Fruit fly (Drosophila melanogaster) whole organism, embryonic: ENCODE data around the gene Rab3-GEF.

Experiments
- Awh ChIP-seq: fragments of 200-800 bp; sonication (Bioruptor generic); IDR thresholded peaks from 2 replicates; pipeline ENCODE4, ENCODE4 v1.3.6; 2022; ENCODE audit warnings: missing biosample characterization, missing genetic modification characterization
- CG10979 ChIP-seq: fragments of 200-800 bp; sonication (Bioruptor generic); optimal IDR thresholded peaks from 2 replicates; lab custom pipeline; 2018; ENCODE audit warnings: missing biosample characterization, mild to moderate bottlenecking, missing genetic modification characterization, moderate library complexity
- CG13775 ChIP-seq: fragments of 200-800 bp; sonication (Bioruptor generic); optimal IDR thresholded peaks from 3 replicates; lab custom pipeline; 2017; ENCODE audit warnings: missing biosample characterization, mild to moderate bottlenecking, missing genetic modification characterization
- CG34422 ChIP-seq: fragments of 200-800 bp; sonication (Bioruptor generic); IDR thresholded peaks from 3 replicates; pipeline ENCODE4 v1.3.6; 2022; ENCODE audit warnings: missing biosample characterization, missing genetic modification characterization
- CG4617 ChIP-seq: fragments of 200-800 bp; sonication (Bioruptor generic); optimal IDR thresholded peaks from 3 replicates; lab custom pipeline; 2016; ENCODE audit warnings: missing biosample characterization, missing genetic modification characterization, borderline replicate concordance
- Nf-YB ChIP-seq: fragments of 200-800 bp; sonication (Bioruptor generic); optimal IDR thresholded peaks from 3 replicates; lab custom pipeline; 2019; ENCODE audit warnings: missing biosample characterization, mild to moderate bottlenecking, missing genetic modification characterization, moderate library complexity
- Sry-β ChIP-seq: fragments of 200-800 bp; sonication (Bioruptor generic); optimal IDR thresholded peaks from 2 replicates; lab custom pipeline; 2018; ENCODE audit warnings: missing biosample characterization, mild to moderate bottlenecking, missing genetic modification characterization, moderate library complexity
- TFAM ChIP-seq: fragments of 200-800 bp; sonication (Bioruptor generic); optimal IDR thresholded peaks from 2 replicates; lab custom pipeline; 2017; ENCODE audit warnings: missing biosample characterization, missing genetic modification characterization, inconsistent platforms
- Xbp1 ChIP-seq: fragments of 200-800 bp; sonication (Bioruptor generic); optimal IDR thresholded peaks from 3 replicates; lab custom pipeline; 2016; ENCODE audit warnings: missing biosample characterization, mild to moderate bottlenecking, missing genetic modification characterization
- bigmax ChIP-seq: fragments of 200-800 bp; sonication (Bioruptor generic); optimal IDR thresholded peaks from 2 replicates; lab custom pipeline; 2018; ENCODE audit warnings: missing biosample characterization, mild to moderate bottlenecking, missing genetic modification characterization
- esg ChIP-seq: fragments of 200-800 bp; sonication (Bioruptor generic); conservative IDR thresholded peaks from 2 replicates; pipeline ENCODE4 v1.3.6; 2022; ENCODE audit warnings: missing biosample characterization, missing genetic modification characterization
- psq ChIP-seq: fragments of 200-800 bp; sonication (Bioruptor generic); optimal IDR thresholded peaks from 2 replicates; lab custom pipeline; 2017; ENCODE audit warnings: missing biosample characterization, missing genetic modification characterization

DNA sequence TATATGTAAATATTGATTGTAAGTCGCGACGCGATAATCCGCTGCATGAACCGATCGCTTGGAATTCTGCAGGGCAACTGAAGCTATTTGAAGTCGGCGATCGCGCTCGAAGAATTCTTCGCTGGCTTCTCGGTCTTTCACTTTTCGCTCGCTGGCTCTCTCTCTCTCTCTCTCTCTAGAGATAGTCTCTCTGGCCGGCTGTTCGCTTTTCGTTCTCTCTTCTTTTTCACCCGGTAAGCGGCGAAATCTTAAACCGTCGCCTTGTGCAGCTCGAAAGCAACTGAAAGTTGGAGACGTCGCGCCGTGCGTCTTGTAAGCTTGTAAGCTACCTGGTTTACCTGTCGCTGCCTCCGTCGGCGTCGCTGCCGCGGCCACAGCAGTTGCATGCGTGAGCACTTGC, 73.5 kb downstream of the Rab3-GEF start, which contains the start of gene CG9095:
- TF ChIP-seq psq = no peak
- no peak for TF ChIP-seq Nf-YB (GFP tag; lab: Kevin White, UChicago)
- TF ChIP-seq bigmax (GFP tag; lab: Kevin White, UChicago) = no peak
- TF ChIP-seq TFAM (GFP tag; lab: Kevin White, UChicago) = no peak
- TF ChIP-seq Awh (GFP tag; lab: Robert Waterston, UW) = no peak
- no peak for TF ChIP-seq Xbp1 (GFP tag; lab: Kevin White, UChicago)
- TF ChIP-seq esg (GFP tag; lab: Robert Waterston, UW) = no peak
- TF ChIP-seq CG10979 (tag; lab: Kevin White, UChicago) = no peak
- no peak for TF ChIP-seq CG34422
- no peak for TF ChIP-seq CG13775 (GFP tag; lab: Kevin White, UChicago)
- TF ChIP-seq CG4617 (GFP tag; lab: Kevin White, UChicago) = no peak
- no peak for TF ChIP-seq Sry-β (GFP tag; lab: Kevin White, UChicago)
